Worm (Caenorhabditis elegans) whole organism, late embryonic: ENCODE measurements around the gene idpc-4.

Experiments used
- F13H6.1 ChIP-seq: sonication (generic microtip); optimal IDR thresholded peaks from 2 replicates; lab custom pipeline; 2016; ENCODE audit warnings: missing genetic modification characterization, missing compliant biosample characterization
- Y22D7AL.16 ChIP-seq: sonication (generic microtip); optimal IDR thresholded peaks from 2 replicates; lab custom pipeline; 2016; ENCODE audit warnings: missing genetic modification characterization, missing compliant biosample characterization
- ceh-14 ChIP-seq: sonication (generic microtip); optimal IDR thresholded peaks from 2 replicates; lab custom pipeline; 2016; ENCODE audit warnings: missing genotype, missing genetic modification characterization, missing compliant biosample characterization
- ceh-18 ChIP-seq: sonication (generic microtip); optimal IDR thresholded peaks from 2 replicates; lab custom pipeline; 2016; ENCODE audit warnings: missing genetic modification characterization, missing compliant biosample characterization
- ceh-24 ChIP-seq: sonication (generic microtip); optimal IDR thresholded peaks from 2 replicates; lab custom pipeline; 2016; ENCODE audit warnings: mild to moderate bottlenecking, missing genetic modification characterization, missing compliant biosample characterization
- ceh-30 ChIP-seq: fragments of 150-350 bp; optimal IDR thresholded peaks from 2 replicates; lab custom pipeline; 2014; ENCODE audit warnings: missing biosample characterization, missing genetic modification characterization
- ceh-31 ChIP-seq: sonication (generic microtip); optimal IDR thresholded peaks from 2 replicates; lab custom pipeline; 2016; ENCODE audit warnings: missing genetic modification characterization, missing compliant biosample characterization
- che-1 ChIP-seq: sonication (generic microtip); optimal IDR thresholded peaks from 2 replicates; lab custom pipeline; 2016; ENCODE audit warnings: mild to moderate bottlenecking, missing genetic modification characterization, missing compliant biosample characterization
- dve-1 ChIP-seq: sonication (generic microtip); optimal IDR thresholded peaks from 2 replicates; lab custom pipeline; 2017; ENCODE audit warnings: antibody characterized with exemption, mild to moderate bottlenecking, missing genetic modification characterization, missing compliant biosample characterization
- elt-2 ChIP-seq: sonication (generic microtip); optimal IDR thresholded peaks from 2 replicates; lab custom pipeline; 2016; ENCODE audit warnings: missing genetic modification reagents, missing genetic modification characterization, missing compliant biosample characterization
- elt-4 ChIP-seq: sonication (generic microtip); optimal IDR thresholded peaks from 2 replicates; lab custom pipeline; 2016; ENCODE audit warnings: missing genetic modification characterization, missing compliant biosample characterization
- eyg-1 ChIP-seq: sonication (generic microtip); optimal IDR thresholded peaks from 2 replicates; lab custom pipeline; 2016; ENCODE audit warnings: missing genotype, missing genetic modification characterization, missing compliant biosample characterization
- gmeb-2 ChIP-seq: sonication (generic microtip); optimal IDR thresholded peaks from 2 replicates; lab custom pipeline; 2016; ENCODE audit warnings: missing genetic modification characterization, inconsistent platforms, missing compliant biosample characterization
- hlh-13 ChIP-seq: fragments of 200-800 bp; sonication (Bioruptor generic); optimal IDR thresholded peaks from 2 replicates; lab custom pipeline; 2018; ENCODE audit warnings: mild to moderate bottlenecking, missing genetic modification characterization, missing compliant biosample characterization
- hlh-15 ChIP-seq: sonication (generic microtip); optimal IDR thresholded peaks from 2 replicates; lab custom pipeline; 2016; ENCODE audit warnings: missing genetic modification characterization, missing compliant biosample characterization
- hlh-30 ChIP-seq: sonication (generic microtip); optimal IDR thresholded peaks from 2 replicates; lab custom pipeline; 2017; ENCODE audit warnings: antibody characterized with exemption, missing genetic modification characterization, missing compliant biosample characterization; ENCODE audit not compliant: insufficient read depth
- hlh-6 ChIP-seq: sonication (generic microtip); optimal IDR thresholded peaks from 2 replicates; lab custom pipeline; 2016; ENCODE audit warnings: missing genotype, missing genetic modification characterization, missing compliant biosample characterization
- pat-9 ChIP-seq: fragments of 200-800 bp; sonication (Bioruptor generic); optimal IDR thresholded peaks from 2 replicates; lab custom pipeline; 2018; ENCODE audit warnings: mild to moderate bottlenecking, missing genetic modification characterization, moderate library complexity, missing compliant biosample characterization
- pros-1 ChIP-seq: fragments of 150-350 bp; optimal IDR thresholded peaks from 2 replicates; lab custom pipeline; 2014; ENCODE audit warnings: missing biosample characterization, missing genetic modification reagents, missing genetic modification characterization
- sox-2 ChIP-seq: fragments of 200-800 bp; sonication (Bioruptor generic); IDR thresholded peaks from 2 replicates; pipeline ENCODE4 v1.3.6; 2022; ENCODE audit warnings: missing genetic modification reagents, missing genetic modification characterization, missing compliant biosample characterization
- unc-3 ChIP-seq, 2 experiments: fragments of 200-800 bp in 1 of 2; sonication (Bioruptor generic) in 1 of 2; sonication (generic microtip) in 1 of 2; conservative IDR thresholded peaks in 1 of 2; optimal IDR thresholded peaks in 1 of 2; 2 replicates each; pipeline versions ENCODE4 v1.3.6 to Lab custom; 2016 to 2022; ENCODE audit warnings: missing compliant biosample characterization in 2 of 2, missing genetic modification characterization in 2 of 2, missing genetic modification reagents in 1 of 2

Gene idpc-4

DNA sequence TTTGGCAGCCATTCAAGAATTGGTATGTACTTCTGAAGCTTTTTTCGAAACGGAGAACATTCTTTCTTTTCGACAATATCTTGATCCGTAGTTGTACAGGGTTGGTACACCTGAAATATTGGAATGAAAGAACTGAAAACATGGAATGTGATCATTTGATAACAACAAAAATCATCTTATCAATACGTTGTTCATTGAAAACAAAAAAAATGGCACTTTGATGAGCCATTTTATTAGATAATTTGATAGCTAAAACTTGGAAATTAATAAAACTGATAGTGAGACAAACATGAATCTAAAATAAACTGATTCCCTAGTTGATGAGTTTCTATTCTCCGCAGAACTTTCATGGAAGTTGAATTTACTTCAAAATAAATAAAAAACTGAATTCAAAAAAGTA is 47.3 kb downstream of the idpc-4 start (continued):
- TF ChIP-seq dve-1 (tag; lab: Kevin White, UChicago) = no peak
- TF ChIP-seq eyg-1 (tag; lab: Kevin White, UChicago) = no peak
- no peak for TF ChIP-seq pat-9 (tag; lab: Kevin White, UChicago)
- TF ChIP-seq, all 69 proteins: peak for 0

DNA sequence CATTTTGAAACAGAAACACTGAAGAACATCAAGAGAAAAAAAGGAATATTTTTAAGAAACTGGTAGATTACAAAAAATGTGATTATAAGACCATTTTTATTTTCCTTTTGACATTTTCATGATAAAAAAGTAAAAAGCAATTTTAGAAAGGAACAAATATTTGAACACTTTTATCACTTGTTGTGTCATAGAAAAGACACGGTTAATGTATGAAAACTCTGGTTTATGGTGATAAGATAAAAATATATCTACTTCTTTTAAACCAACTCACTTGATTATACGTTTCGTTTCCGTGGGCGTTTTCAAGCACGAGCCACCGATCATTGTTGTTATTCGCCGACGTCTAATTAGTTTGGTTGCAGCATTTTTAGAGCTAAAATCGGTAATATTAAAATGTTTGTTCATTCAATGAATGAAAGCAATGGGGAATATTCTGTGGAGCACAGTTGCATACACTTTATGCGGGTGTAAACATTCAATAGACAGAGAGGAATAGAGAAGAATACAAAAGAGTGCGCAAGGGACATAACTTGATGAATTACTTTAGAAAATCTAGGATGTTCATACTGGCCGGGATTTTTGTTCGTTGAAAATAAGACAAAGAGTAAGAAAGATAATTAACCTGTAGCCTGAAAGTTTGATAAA is 48.1 kb downstream of the idpc-4 start, which contains the start of gene sulp-8:
Gene sulp-8 (minus strand): TSS at position 469 of the 645 bp plus-strand sequence.
- TF ChIP-seq ceh-31 (no peak), ceh-18 (tag; lab: Kevin White, UChicago) (no peak), ceh-14 (no peak), pros-1 (tag; lab: Kevin White, UChicago) (no peak), eyg-1 (tag; lab: Kevin White, UChicago) (no peak), Y22D7AL.16 (no peak), ceh-24 (tag; lab: Kevin White, UChicago) (no peak), che-1 (no peak), unc-3 (GFP tag; conservative IDR thresholded peaks at IDR 0.05; lab: Robert Waterston, UW) (no peak), unc-3 (tag; optimal IDR thresholded peaks at IDR 0.05; lab: Kevin White, UChicago) (no peak), sox-2 (no peak), elt-2 (tag; lab: Kevin White, UChicago) (no peak), hlh-15 (tag; lab: Kevin White, UChicago) (no peak), hlh-13 (GFP tag; lab: Kevin White, UChicago) (no peak), gmeb-2 (tag; lab: Kevin White, UChicago) (no peak), F13H6.1 (tag; lab: Kevin White, UChicago) (no peak), ceh-30 (no peak), hlh-6 (tag; lab: Kevin White, UChicago) (no peak), hlh-30 (tag; lab: Kevin White, UChicago) (no peak), elt-4 (tag; lab: Kevin White, UChicago) (no peak)
